Worm (Caenorhabditis elegans) whole organism, L1 larva: ENCODE results near the gene clec-7.

ENCODE experiments used
- ama-1 ChIP-seq: fragments of 150-350 bp; optimal IDR thresholded peaks from 2 replicates; lab custom pipeline; 2014
- dsc-1 ChIP-seq: sonication (generic microtip); optimal IDR thresholded peaks from 2 replicates; lab custom pipeline; 2016; ENCODE audit warnings: mild to moderate bottlenecking, missing genetic modification characterization, missing compliant biosample characterization
- egl-27 ChIP-seq, 2 experiments: fragments of 150-350 bp in 1 of 2; sonication (generic microtip); optimal IDR thresholded peaks; 3 replicates each; lab custom pipeline; 2017 to 2018; ENCODE audit warnings: missing biosample characterization in 2 of 2, missing genetic modification characterization in 2 of 2, missing genetic modification reagents in 2 of 2
- fkh-10 ChIP-seq: sonication (generic microtip); optimal IDR thresholded peaks from 2 replicates; lab custom pipeline; 2017; ENCODE audit warnings: missing biosample characterization, missing genetic modification reagents, missing genetic modification characterization
- lin-13 ChIP-seq: fragments of 150-350 bp; optimal IDR thresholded peaks from 2 replicates; lab custom pipeline; 2014; ENCODE audit warnings: missing biosample characterization, missing genetic modification reagents, missing genetic modification characterization
- lin-35 ChIP-seq, 2 experiments: fragments of 150-350 bp; optimal IDR thresholded peaks; 2 replicates each; lab custom pipeline; 2014; ENCODE audit warnings: missing biosample characterization in 2 of 2, missing genetic modification characterization in 2 of 2, missing genetic modification reagents in 2 of 2
- lin-39 ChIP-seq: fragments of 150-350 bp; optimal IDR thresholded peaks from 2 replicates; lab custom pipeline; 2014; ENCODE audit warnings: missing biosample characterization, missing genetic modification reagents, missing genetic modification characterization
- lsy-2 ChIP-seq, 2 experiments: fragments of 150-350 bp; optimal IDR thresholded peaks; 2 replicates each; lab custom pipeline; 2014; ENCODE audit warnings: missing biosample characterization in 2 of 2, missing genetic modification characterization in 2 of 2
- mdl-1 ChIP-seq, 2 experiments: fragments of 150-350 bp; optimal IDR thresholded peaks; 2 replicates each; lab custom pipeline; 2014 to 2017; ENCODE audit warnings: missing biosample characterization in 2 of 2, missing genetic modification characterization in 2 of 2, inconsistent platforms in 1 of 2
- nhr-77 ChIP-seq: fragments of 150-350 bp; optimal IDR thresholded peaks from 2 replicates; lab custom pipeline; 2014; ENCODE audit warnings: missing biosample characterization, missing genetic modification characterization
- pqm-1 ChIP-seq: sonication (generic microtip); optimal IDR thresholded peaks from 3 replicates; lab custom pipeline; 2017; ENCODE audit warnings: missing biosample characterization, missing genetic modification characterization
- sox-4 ChIP-seq: sonication (generic microtip); optimal IDR thresholded peaks from 2 replicates; lab custom pipeline; 2016; ENCODE audit warnings: missing genetic modification characterization, missing compliant biosample characterization
- tbx-2 ChIP-seq: sonication (generic microtip); optimal IDR thresholded peaks from 2 replicates; lab custom pipeline; 2016; ENCODE audit warnings: missing genetic modification characterization, missing compliant biosample characterization

DNA sequence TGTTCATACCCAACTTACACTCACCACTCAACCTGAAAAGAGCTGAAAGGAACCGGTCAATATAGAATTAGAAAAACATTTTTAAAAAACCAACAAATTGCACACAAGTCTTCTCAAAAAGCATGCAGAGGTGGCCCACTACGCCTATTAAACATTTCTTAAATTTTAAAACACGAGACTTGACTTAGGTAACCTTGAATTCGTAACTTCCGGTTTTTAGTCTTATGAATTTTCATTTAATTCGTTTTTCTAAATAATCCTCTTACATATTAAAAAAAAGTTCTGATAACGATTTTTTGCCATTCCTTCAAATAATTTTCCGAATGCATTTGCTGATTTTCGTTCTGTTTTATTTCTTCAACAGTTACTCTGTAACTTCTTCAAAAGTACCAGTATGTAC lies at the start of gene clec-7:
- TF ChIP-seq lin-39 (tag; lab: Kevin White, UChicago) (no peak), tbx-2 (tag; lab: Kevin White, UChicago) (no peak), egl-27 (tag; optimal IDR thresholded peaks at IDR 0.05; lab: Kevin White, UChicago) (no peak), lin-13 (GFP tag; lab: Kevin White, UChicago) (no peak), dsc-1 (tag; lab: Kevin White, UChicago) (no peak), ama-1 (lab: Kevin White, UChicago) (no peak), mdl-1 (tag; optimal IDR thresholded peaks at IDR 0.05; lab: Kevin White, UChicago) (no peak), nhr-77 (no peak), sox-4 (tag; lab: Kevin White, UChicago) (no peak), fkh-10 (GFP tag; lab: Kevin White, UChicago) (no peak), lsy-2 (tag; optimal IDR thresholded peaks at IDR 0.05; lab: Kevin White, UChicago) (no peak), pqm-1 (tag; lab: Kevin White, UChicago) (no peak), lin-35 (GFP tag; optimal IDR thresholded peaks at IDR 0.05; lab: Kevin White, UChicago) (no peak)
